Fruit fly (Drosophila melanogaster) whole organism, prepupa: ENCODE measurements around the gene beta-PheRS.

Experiments used
- Blimp-1 ChIP-seq: fragments of 200-800 bp; sonication (Bioruptor generic); optimal IDR thresholded peaks from 3 replicates; lab custom pipeline; 2017; ENCODE audit warnings: missing biosample characterization, missing genetic modification characterization, mild to moderate bottlenecking, moderate library complexity, missing genetic modification reagents
- CG11294 ChIP-seq: fragments of 200-800 bp; sonication (Bioruptor generic); IDR thresholded peaks from 2 replicates; pipeline ENCODE4 v1.3.6; 2022; ENCODE audit warnings: missing biosample characterization, missing genetic modification characterization
- CG11762 ChIP-seq: fragments of 200-800 bp; sonication (Bioruptor generic); optimal IDR thresholded peaks from 3 replicates; lab custom pipeline; 2016; ENCODE audit warnings: missing biosample characterization, missing genetic modification characterization; ENCODE audit not compliant: insufficient read depth
- CG15336 ChIP-seq: fragments of 200-800 bp; sonication (Bioruptor generic); IDR thresholded peaks from 2 replicates; pipeline ENCODE4 v1.3.6; 2022; ENCODE audit warnings: missing biosample characterization, missing genetic modification characterization
- CG1621 ChIP-seq: fragments of 200-800 bp; sonication (Bioruptor generic); optimal IDR thresholded peaks from 3 replicates; lab custom pipeline; 2018; ENCODE audit warnings: missing biosample characterization, mild to moderate bottlenecking, missing genetic modification characterization
- CG16779 ChIP-seq: fragments of 200-800 bp; sonication (Bioruptor generic); optimal IDR thresholded peaks from 3 replicates; lab custom pipeline; 2017; ENCODE audit warnings: missing biosample characterization, mild to moderate bottlenecking, missing genetic modification characterization
- CG31627 ChIP-seq: fragments of 200-800 bp; sonication (Bioruptor generic); optimal IDR thresholded peaks from 3 replicates; lab custom pipeline; 2016; ENCODE audit warnings: missing biosample characterization, missing genetic modification characterization
- CG32006 ChIP-seq: fragments of 200-800 bp; sonication (Bioruptor generic); optimal IDR thresholded peaks from 3 replicates; lab custom pipeline; 2017; ENCODE audit warnings: missing biosample characterization, mild to moderate bottlenecking, missing genetic modification characterization
- CG34406 ChIP-seq: fragments of 200-800 bp; sonication (Bioruptor generic); optimal IDR thresholded peaks from 3 replicates; lab custom pipeline; 2016; ENCODE audit warnings: missing biosample characterization, missing genetic modification characterization
- CG3919 ChIP-seq: fragments of 200-800 bp; sonication (Bioruptor generic); optimal IDR thresholded peaks from 3 replicates; lab custom pipeline; 2016; ENCODE audit warnings: missing biosample characterization, missing genetic modification characterization
- CG4318 ChIP-seq: fragments of 200-800 bp; sonication (Bioruptor generic); optimal IDR thresholded peaks from 3 replicates; lab custom pipeline; 2017; ENCODE audit warnings: missing biosample characterization, mild to moderate bottlenecking, missing genetic modification characterization
- CG6163 ChIP-seq: fragments of 200-800 bp; sonication (Bioruptor generic); IDR thresholded peaks from 3 replicates; pipeline ENCODE4 v1.3.6; 2022; ENCODE audit warnings: missing biosample characterization, missing genetic modification characterization
- CG6276 ChIP-seq: fragments of 200-800 bp; sonication (Bioruptor generic); optimal IDR thresholded peaks from 2 replicates; lab custom pipeline; 2017; ENCODE audit warnings: missing biosample characterization, mild to moderate bottlenecking, missing genetic modification characterization
- CG6792 ChIP-seq: fragments of 200-800 bp; sonication (Bioruptor generic); optimal IDR thresholded peaks from 3 replicates; lab custom pipeline; 2016; ENCODE audit warnings: missing biosample characterization, missing genetic modification characterization
- CG6808 ChIP-seq: fragments of 200-800 bp; sonication (Bioruptor generic); optimal IDR thresholded peaks from 3 replicates; lab custom pipeline; 2017; ENCODE audit warnings: missing biosample characterization, missing genetic modification characterization, mild to moderate bottlenecking, moderate library complexity, missing genetic modification reagents
- CG6854 ChIP-seq: fragments of 200-800 bp; sonication (Bioruptor generic); optimal IDR thresholded peaks from 2 replicates; lab custom pipeline; 2017; ENCODE audit warnings: missing biosample characterization, mild to moderate bottlenecking, missing genetic modification characterization
- CG7368 ChIP-seq: fragments of 200-800 bp; sonication (Bioruptor generic); optimal IDR thresholded peaks from 3 replicates; lab custom pipeline; 2016; ENCODE audit warnings: missing biosample characterization, missing genetic modification characterization
- CG8119 ChIP-seq: fragments of 200-800 bp; sonication (Bioruptor generic); IDR thresholded peaks from 3 replicates; pipeline ENCODE4 v1.3.6; 2022; ENCODE audit warnings: missing biosample characterization, missing genetic modification characterization
- CG8319 ChIP-seq: fragments of 200-800 bp; sonication (Bioruptor generic); optimal IDR thresholded peaks from 3 replicates; lab custom pipeline; 2016; ENCODE audit warnings: missing biosample characterization, missing genetic modification characterization
- CG8632 ChIP-seq: fragments of 200-800 bp; sonication (Bioruptor generic); optimal IDR thresholded peaks from 3 replicates; lab custom pipeline; 2016; ENCODE audit warnings: missing biosample characterization, missing genetic modification characterization
- CG9139 ChIP-seq: fragments of 200-800 bp; sonication (Bioruptor generic); optimal IDR thresholded peaks from 3 replicates; lab custom pipeline; 2017; ENCODE audit warnings: missing biosample characterization, mild to moderate bottlenecking, missing genetic modification characterization
- Eip75B ChIP-seq: fragments of 200-800 bp; sonication (Bioruptor generic); optimal IDR thresholded peaks from 3 replicates; lab custom pipeline; 2016; ENCODE audit warnings: missing biosample characterization, missing genetic modification characterization
- Eip78C ChIP-seq: fragments of 200-800 bp; sonication (Bioruptor generic); peaks from one replicate; lab custom pipeline; 2016; ENCODE audit warnings: missing biosample characterization, missing genetic modification characterization
- Gug ChIP-seq: fragments of 200-800 bp; sonication (Bioruptor generic); IDR thresholded peaks from 2 replicates; pipeline ENCODE4 v1.3.6; 2022; ENCODE audit warnings: missing biosample characterization, missing genetic modification characterization
- Hr38 ChIP-seq: sonication (Bioruptor generic); optimal IDR thresholded peaks from 2 replicates; lab custom pipeline; 2016; ENCODE audit warnings: missing biosample characterization, missing genetic modification characterization
- Hr39 ChIP-seq: fragments of 200-800 bp; sonication (Bioruptor generic); optimal IDR thresholded peaks from 2 replicates; lab custom pipeline; 2016; ENCODE audit warnings: missing biosample characterization, missing genetic modification characterization
- Hr4 ChIP-seq: fragments of 200-800 bp; sonication (Bioruptor generic); optimal IDR thresholded peaks from 3 replicates; lab custom pipeline; 2016; ENCODE audit warnings: missing biosample characterization, missing genetic modification characterization
- Lpt ChIP-seq: fragments of 200-800 bp; sonication (Bioruptor generic); optimal IDR thresholded peaks from 3 replicates; lab custom pipeline; 2016; ENCODE audit warnings: missing biosample characterization, missing genetic modification characterization
- OdsH ChIP-seq: fragments of 200-800 bp; sonication (Bioruptor generic); optimal IDR thresholded peaks from 3 replicates; lab custom pipeline; 2016; ENCODE audit warnings: missing biosample characterization, missing genetic modification characterization
- Sox102F ChIP-seq: fragments of 200-800 bp; sonication (Bioruptor generic); optimal IDR thresholded peaks from 2 replicates; lab custom pipeline; 2016; ENCODE audit warnings: missing biosample characterization, mild to moderate bottlenecking, missing genetic modification characterization
- Sox15 ChIP-seq: fragments of 200-800 bp; sonication (Bioruptor generic); optimal IDR thresholded peaks from 3 replicates; lab custom pipeline; 2016; ENCODE audit warnings: missing biosample characterization, missing genetic modification characterization
- achi ChIP-seq: fragments of 200-800 bp; sonication (Bioruptor generic); optimal IDR thresholded peaks from 3 replicates; lab custom pipeline; 2016; ENCODE audit warnings: missing biosample characterization, missing genetic modification characterization
- acj6 ChIP-seq: fragments of 200-800 bp; sonication (Bioruptor generic); optimal IDR thresholded peaks from 3 replicates; lab custom pipeline; 2016; ENCODE audit warnings: missing biosample characterization, missing genetic modification characterization
- cyc ChIP-seq: fragments of 200-800 bp; sonication (Bioruptor generic); optimal IDR thresholded peaks from 3 replicates; lab custom pipeline; 2016; ENCODE audit warnings: missing biosample characterization, missing genetic modification characterization
- dac ChIP-seq: fragments of 200-800 bp; sonication (Bioruptor generic); optimal IDR thresholded peaks from 2 replicates; lab custom pipeline; 2017; ENCODE audit warnings: missing biosample characterization, mild to moderate bottlenecking, missing genetic modification characterization
- dsx ChIP-seq: fragments of 200-800 bp; optimal IDR thresholded peaks from 3 replicates; lab custom pipeline; 2019; ENCODE audit warnings: missing biosample characterization, mild to moderate bottlenecking, missing genetic modification characterization, moderate library complexity; ENCODE audit not compliant: poor library complexity, severe bottlenecking
- eg ChIP-seq: fragments of 200-800 bp; sonication (Bioruptor generic); IDR thresholded peaks from 3 replicates; pipeline ENCODE4 v1.3.6; 2022; ENCODE audit warnings: missing biosample characterization, missing genetic modification characterization
- fd59A ChIP-seq: fragments of 200-800 bp; sonication (Bioruptor generic); optimal IDR thresholded peaks from 2 replicates; lab custom pipeline; 2017; ENCODE audit warnings: missing biosample characterization, mild to moderate bottlenecking, missing genetic modification characterization, missing genetic modification reagents
- fkh ChIP-seq: fragments of 200-800 bp; sonication (Bioruptor generic); optimal IDR thresholded peaks from 3 replicates; lab custom pipeline; 2017; ENCODE audit warnings: missing biosample characterization, mild to moderate bottlenecking, missing genetic modification characterization, moderate library complexity
- lz ChIP-seq: fragments of 200-800 bp; sonication (Bioruptor generic); optimal IDR thresholded peaks from 3 replicates; lab custom pipeline; 2016; ENCODE audit warnings: missing biosample characterization, missing genetic modification characterization
- net ChIP-seq: fragments of 200-800 bp; sonication (Bioruptor generic); optimal IDR thresholded peaks from 3 replicates; lab custom pipeline; 2016; ENCODE audit warnings: missing biosample characterization, missing genetic modification characterization
- salr ChIP-seq, 2 experiments: fragments of 200-800 bp; sonication (Bioruptor generic); optimal IDR thresholded peaks; 3 replicates each; lab custom pipeline; 2016 to 2018; ENCODE audit warnings: missing biosample characterization in 2 of 2, missing genetic modification characterization in 2 of 2, mild to moderate bottlenecking in 1 of 2
- spab ChIP-seq: fragments of 200-800 bp; sonication (Bioruptor generic); optimal IDR thresholded peaks from 2 replicates; lab custom pipeline; 2017; ENCODE audit warnings: missing biosample characterization, mild to moderate bottlenecking, missing genetic modification characterization, missing genetic modification reagents
- ss ChIP-seq, 2 experiments: fragments of 200-800 bp; sonication (Bioruptor generic); optimal IDR thresholded peaks; 2 replicates in 1 of 2; 3 replicates in 1 of 2; lab custom pipeline; 2017 to 2018; ENCODE audit warnings: mild to moderate bottlenecking in 2 of 2, missing biosample characterization in 2 of 2, missing genetic modification characterization in 2 of 2, moderate library complexity in 1 of 2
- svp ChIP-seq: fragments of 200-800 bp; sonication (Bioruptor generic); peaks from one replicate; lab custom pipeline; 2016; ENCODE audit warnings: missing biosample characterization, missing genetic modification characterization
- vri ChIP-seq: fragments of 200-800 bp; sonication (Bioruptor generic); optimal IDR thresholded peaks from 3 replicates; lab custom pipeline; 2016; ENCODE audit warnings: missing biosample characterization, mild to moderate bottlenecking, missing genetic modification characterization

Gene beta-PheRS

dm6 chr3R:24289768-24290349 lies 37.4 kb upstream of the beta-PheRS start, which contains the start of the genes CG34290 and Uck (continued):
- peak; percentile 51 for TF ChIP-seq CG6808 (GFP tag; lab: Kevin White, UChicago)
- TF ChIP-seq salr (GFP tag; optimal IDR thresholded peaks at IDR 0.05; lab: Kevin White, UChicago): peak in 1 of 2 experiments; percentile 74
- no peak for TF ChIP-seq CG11294
- TF ChIP-seq fd59A (GFP tag; lab: Kevin White, UChicago): peak; percentile 27
- TF ChIP-seq cyc (GFP tag; lab: Kevin White, UChicago): peak; percentile 60
- TF ChIP-seq lz: peak; percentile 66
- no peak for TF ChIP-seq Sox15 (GFP tag; lab: Kevin White, UChicago)
- TF ChIP-seq dac (GFP tag; lab: Kevin White, UChicago): no peak
- TF ChIP-seq Gug (GFP tag; lab: Robert Waterston, UW): no peak
- peak; percentile 79 for TF ChIP-seq fkh (GFP tag; lab: Kevin White, UChicago)
- peak; percentile 18 for TF ChIP-seq CG11762 (GFP tag; lab: Kevin White, UChicago)
- TF ChIP-seq CG6163 (GFP tag; lab: Robert Waterston, UW): peak; percentile 75
- TF ChIP-seq CG6854 (GFP tag; lab: Kevin White, UChicago): peak; percentile 53
- TF ChIP-seq CG32006 (GFP tag; lab: Kevin White, UChicago): no peak
- no peak for TF ChIP-seq CG8319 (GFP tag; lab: Kevin White, UChicago)
- TF ChIP-seq svp (GFP tag; lab: Kevin White, UChicago): peak; percentile 75
- TF ChIP-seq Hr39 (GFP tag; lab: Kevin White, UChicago): no peak
- TF ChIP-seq Lpt (GFP tag; lab: Kevin White, UChicago): no peak
- peak; percentile 61 for TF ChIP-seq CG9139 (GFP tag; lab: Kevin White, UChicago)
- peak; percentile 53 for TF ChIP-seq OdsH (GFP tag; lab: Kevin White, UChicago)
- TF ChIP-seq Hr4 (GFP tag; lab: Kevin White, UChicago): peak; percentile 14
- peak; percentile 34 for TF ChIP-seq dsx (GFP tag; lab: Kevin White, UChicago)
- peak; percentile 35 for TF ChIP-seq CG34406
- no peak for TF ChIP-seq CG4318
- TF ChIP-seq CG8119 (GFP tag; lab: Robert Waterston, UW): no peak
- TF ChIP-seq CG7368 (GFP tag; lab: Kevin White, UChicago): peak; percentile 40
- TF ChIP-seq Eip78C (GFP tag; lab: Kevin White, UChicago): peak; percentile 76
- TF ChIP-seq vri (GFP tag; lab: Kevin White, UChicago): peak; percentile 54
- TF ChIP-seq Hr38 (GFP tag; lab: Kevin White, UChicago): no peak
- peak; percentile 14 for TF ChIP-seq achi
- TF ChIP-seq net (GFP tag; lab: Kevin White, UChicago): peak; percentile 41
- TF ChIP-seq acj6: peak; percentile 46
- TF ChIP-seq Blimp-1 (GFP tag; lab: Kevin White, UChicago): peak; percentile 41
- TF ChIP-seq CG8632 (GFP tag; lab: Kevin White, UChicago): peak; percentile 27
- TF ChIP-seq Sox102F: peak; percentile 47
- peak; percentile 56 for TF ChIP-seq eg (GFP tag; lab: Robert Waterston, UW)

dm6 chr3R:24287157-24287556 lies 34.7 kb upstream of the beta-PheRS start:
- no peak for TF ChIP-seq net (GFP tag; lab: Kevin White, UChicago)
- TF ChIP-seq CG6276 (GFP tag; lab: Kevin White, UChicago): peak; percentile 5
- no peak for TF ChIP-seq CG6792 (GFP tag; lab: Kevin White, UChicago)
- TF ChIP-seq spab (GFP tag; lab: Kevin White, UChicago): no peak
- TF ChIP-seq CG6163 (GFP tag; lab: Robert Waterston, UW): no peak
- no peak for TF ChIP-seq CG15336
- TF ChIP-seq vri (GFP tag; lab: Kevin White, UChicago): no peak
- no peak for TF ChIP-seq CG3919
- no peak for TF ChIP-seq Sox102F
- TF ChIP-seq ss (GFP tag; optimal IDR thresholded peaks at IDR 0.05; lab: Kevin White, UChicago): peak; percentile 58 to 70
- TF ChIP-seq Eip75B (GFP tag; lab: Kevin White, UChicago): no peak
- TF ChIP-seq CG16779: no peak
- no peak for TF ChIP-seq CG8319 (GFP tag; lab: Kevin White, UChicago)
- peak; percentile 30 for TF ChIP-seq Eip78C (GFP tag; lab: Kevin White, UChicago)
- no peak for TF ChIP-seq dac (GFP tag; lab: Kevin White, UChicago)
- TF ChIP-seq achi: no peak
- TF ChIP-seq CG6854 (GFP tag; lab: Kevin White, UChicago): peak; percentile 5
- TF ChIP-seq CG31627 (GFP tag; lab: Kevin White, UChicago): no peak
- no peak for TF ChIP-seq OdsH (GFP tag; lab: Kevin White, UChicago)
- no peak for TF ChIP-seq CG6808 (GFP tag; lab: Kevin White, UChicago)
- peak; percentile 32 for TF ChIP-seq CG9139 (GFP tag; lab: Kevin White, UChicago)
- TF ChIP-seq Hr39 (GFP tag; lab: Kevin White, UChicago): no peak
- no peak for TF ChIP-seq Hr38 (GFP tag; lab: Kevin White, UChicago)
- TF ChIP-seq svp (GFP tag; lab: Kevin White, UChicago): peak; percentile 82
- no peak for TF ChIP-seq CG1621 (tag; lab: Kevin White, UChicago)
- TF ChIP-seq, all 60 proteins: peak for 6
